Worm (Caenorhabditis elegans): Measurements from ENCODE around the gene acp-2.

Gene acp-2

ce11 chrII:8467809-8468208 is 36.0 kb upstream of the acp-2 start, which contains the start of gene M05D6.2:
Gene M05D6.2 (plus strand): TSS chrII:8468109.
- no peak for TF ChIP-seq hlh-8 (tag; optimal IDR thresholded peaks at IDR 0.05)
- no peak for TF ChIP-seq T23F11.4 (GFP tag; optimal IDR thresholded peaks at IDR 0.05)
- no peak for TF ChIP-seq hlh-15 (tag; optimal IDR thresholded peaks at IDR 0.05)
- TF ChIP-seq fkh-10 (GFP tag; optimal IDR thresholded peaks at IDR 0.05): no peak
- TF ChIP-seq C08G9.2 (tag; optimal IDR thresholded peaks at IDR 0.05): no peak
- no peak for TF ChIP-seq eyg-1 (tag; optimal IDR thresholded peaks at IDR 0.05)
- no peak for TF ChIP-seq hlh-30 (tag; optimal IDR thresholded peaks at IDR 0.05; ENCODE audit: insufficient read depth)
- no peak for TF ChIP-seq ttx-3 (tag; optimal IDR thresholded peaks at IDR 0.05)
- no peak for TF ChIP-seq gmeb-2 (tag; optimal IDR thresholded peaks at IDR 0.05)
- no peak for TF ChIP-seq lim-6 (tag; optimal IDR thresholded peaks at IDR 0.05)
- no peak for TF ChIP-seq sdc-2 (tag; optimal IDR thresholded peaks at IDR 0.05)
- TF ChIP-seq nfya-1 (tag; optimal IDR thresholded peaks at IDR 0.05): no peak
- no peak for TF ChIP-seq che-1 (tag; optimal IDR thresholded peaks at IDR 0.05)
- TF ChIP-seq ceh-6 (GFP tag; optimal IDR thresholded peaks at IDR 0.05): no peak
- no peak for TF ChIP-seq ama-1 (optimal IDR thresholded peaks at IDR 0.05)
- TF ChIP-seq K02D7.2 (tag; optimal IDR thresholded peaks at IDR 0.05): no peak
- TF ChIP-seq npax-4 (tag; optimal IDR thresholded peaks at IDR 0.05): no peak
- no peak for TF ChIP-seq ceh-31 (tag; optimal IDR thresholded peaks at IDR 0.05)
- no peak for TF ChIP-seq syd-9 (tag; optimal IDR thresholded peaks at IDR 0.05)

- no peak for TF ChIP-seq pqm-1 (tag; optimal IDR thresholded peaks at IDR 0.05)
- TF ChIP-seq F13H6.1 (tag; optimal IDR thresholded peaks at IDR 0.05): no peak
- no peak for TF ChIP-seq sox-4 (tag; optimal IDR thresholded peaks at IDR 0.05)
- no peak for TF ChIP-seq ceh-14 (tag; optimal IDR thresholded peaks at IDR 0.05)
- TF ChIP-seq unc-55 (GFP tag; optimal IDR thresholded peaks at IDR 0.05): no peak
- no peak for TF ChIP-seq unc-86 (tag; optimal IDR thresholded peaks at IDR 0.05)
- no peak for TF ChIP-seq dve-1 (tag; optimal IDR thresholded peaks at IDR 0.05)
- no peak for TF ChIP-seq ceh-45 (GFP tag; IDR thresholded peaks at IDR 0.05)
- TF ChIP-seq ceh-9 (tag; optimal IDR thresholded peaks at IDR 0.05): no peak
- TF ChIP-seq ceh-2 (tag; optimal IDR thresholded peaks at IDR 0.05): no peak
- TF ChIP-seq hlh-15 (tag; optimal IDR thresholded peaks at IDR 0.05): no peak
- TF ChIP-seq npax-4 (tag; optimal IDR thresholded peaks at IDR 0.05): no peak
These were observed 35.0 kb upstream of the acp-2 start, which contains the start of gene F22B5.10 for ce11 chrII:8466874-8467273. Gene F22B5.10 (plus strand): TSS chrII:8467174.

ce11 chrII:8464448-8464898 is 32.6 kb upstream of the acp-2 start, which contains the start of gene fars-3:
Gene fars-3 (plus strand): TSS chrII:8464848.
- peak; percentile 24 for TF ChIP-seq unc-42 (tag; optimal IDR thresholded peaks at IDR 0.05)
- no peak for TF ChIP-seq ceh-2 (tag; optimal IDR thresholded peaks at IDR 0.05)
- TF ChIP-seq ceh-34 (tag; optimal IDR thresholded peaks at IDR 0.05): no peak
- no peak for TF ChIP-seq madf-2 (tag; optimal IDR thresholded peaks at IDR 0.05)

ce11 chrII:8457438-8457837 is 25.6 kb upstream of the acp-2 start, which contains the start of gene zyg-9:
Gene zyg-9 (plus strand): TSS chrII:8457818.
- TF ChIP-seq unc-86 (tag; optimal IDR thresholded peaks at IDR 0.05): no peak
- TF ChIP-seq pqm-1 (tag; optimal IDR thresholded peaks at IDR 0.05): no peak
- no peak for TF ChIP-seq hlh-13 (GFP tag; optimal IDR thresholded peaks at IDR 0.05)
- no peak for TF ChIP-seq hlh-15 (tag; optimal IDR thresholded peaks at IDR 0.05)
- no peak for TF ChIP-seq K02D7.2 (tag; optimal IDR thresholded peaks at IDR 0.05)
- TF ChIP-seq ceh-48 (tag; optimal IDR thresholded peaks at IDR 0.05): peak; percentile 43
- no peak for TF ChIP-seq ceh-18 (tag; optimal IDR thresholded peaks at IDR 0.05)
- no peak for TF ChIP-seq Y22D7AL.16 (tag; optimal IDR thresholded peaks at IDR 0.05)
- TF ChIP-seq C08G9.2 (tag; optimal IDR thresholded peaks at IDR 0.05): no peak
- no peak for TF ChIP-seq ceh-45 (GFP tag; IDR thresholded peaks at IDR 0.05)
- TF ChIP-seq che-1 (tag; optimal IDR thresholded peaks at IDR 0.05): no peak
- TF ChIP-seq unc-55 (GFP tag; optimal IDR thresholded peaks at IDR 0.05): no peak
- no peak for TF ChIP-seq T23F11.4 (GFP tag; optimal IDR thresholded peaks at IDR 0.05)
- TF ChIP-seq hlh-6 (tag; optimal IDR thresholded peaks at IDR 0.05): no peak
- no peak for TF ChIP-seq pag-3 (tag; optimal IDR thresholded peaks at IDR 0.05; ENCODE audit: borderline replicate concordance)
- no peak for TF ChIP-seq pat-9 (tag; optimal IDR thresholded peaks at IDR 0.05)
- peak; percentile 16 for TF ChIP-seq hlh-30 (tag; optimal IDR thresholded peaks at IDR 0.05; ENCODE audit: insufficient read depth)
- no peak for TF ChIP-seq dve-1 (tag; optimal IDR thresholded peaks at IDR 0.05)

Data from whole organism, late embryonic.